Fruit fly (Drosophila melanogaster): ENCODE results near the gene Gr93c.

Gr93c gene

DNA sequence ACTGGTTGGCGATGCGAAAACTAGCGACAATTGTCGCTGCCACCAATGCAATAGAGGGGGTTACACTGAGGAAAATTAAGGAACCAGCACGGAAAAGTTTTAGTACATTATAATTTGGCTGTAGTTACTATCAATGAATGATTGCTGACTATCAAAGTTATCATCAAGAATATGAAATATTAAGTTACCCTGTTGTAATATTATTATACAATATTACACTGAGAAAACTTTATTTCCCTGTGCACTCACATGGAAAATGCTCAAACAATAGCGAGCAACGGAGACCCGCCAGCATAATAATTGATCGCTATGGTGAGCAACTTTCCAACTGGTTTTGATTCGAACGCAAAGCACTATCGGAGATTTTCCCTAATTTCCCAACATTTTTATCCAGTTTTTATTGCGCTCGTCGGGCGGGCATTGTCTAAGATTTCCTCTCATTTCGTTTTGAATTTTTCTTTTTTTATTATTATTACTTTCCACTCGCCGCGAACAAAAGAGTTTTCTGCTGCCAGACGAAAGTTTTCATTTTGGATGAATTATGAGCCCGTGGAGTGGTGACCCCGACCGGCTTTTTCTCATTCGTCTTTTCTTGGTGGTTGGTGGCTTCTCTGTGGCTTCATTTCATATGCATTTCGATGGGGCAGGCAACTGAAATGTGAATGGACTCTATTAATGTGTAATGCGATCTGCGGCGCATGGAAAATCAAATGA, 17.2 kb upstream of the Gr93c start (continued):
- no peak for TF ChIP-seq Rfx (GFP tag; IDR thresholded peaks at IDR 0.05)
- TF ChIP-seq Nf-YB (GFP tag; optimal IDR thresholded peaks at IDR 0.05): peak; percentile 65
- peak; percentile 90 for TF ChIP-seq CG17361 (GFP tag; IDR thresholded peaks at IDR 0.05)
- peak; percentile 49 for TF ChIP-seq sqz (GFP tag; optimal IDR thresholded peaks at IDR 0.05)
- no peak for TF ChIP-seq yki (optimal IDR thresholded peaks at IDR 0.05)
- peak; percentile 89 for TF ChIP-seq Ssrp (tag; optimal IDR thresholded peaks at IDR 0.05)
- TF ChIP-seq grn (GFP tag; optimal IDR thresholded peaks at IDR 0.05): no peak
- TF ChIP-seq mam (GFP tag; optimal IDR thresholded peaks at IDR 0.05): no peak
- TF ChIP-seq Kr (GFP tag; optimal IDR thresholded peaks at IDR 0.05): no peak
- TF ChIP-seq Sin3A (optimal IDR thresholded peaks at IDR 0.05): no peak
- peak in 1 of 2 experiments; percentile 74 for TF ChIP-seq Pdp1 (GFP tag; optimal IDR thresholded peaks at IDR 0.05)
- TF ChIP-seq wek (GFP tag; optimal IDR thresholded peaks at IDR 0.05): peak; percentile 80
- TF ChIP-seq CG13424 (tag; optimal IDR thresholded peaks at IDR 0.05): peak; percentile 87
- peak; percentile 81 for TF ChIP-seq gce (GFP tag; IDR thresholded peaks at IDR 0.05)
- TF ChIP-seq unpg (GFP tag; optimal IDR thresholded peaks at IDR 0.05): peak; percentile 95
- TF ChIP-seq CG15514 (GFP tag; optimal IDR thresholded peaks at IDR 0.05): no peak
- peak in 1 of 2 experiments; percentile 81 for TF ChIP-seq Eip74EF (GFP tag; optimal IDR thresholded peaks at IDR 0.05)
- TF ChIP-seq CG7372 (GFP tag; IDR thresholded peaks at IDR 0.05): peak; percentile 52; the same call in 1 of the 2 replicates
- no peak for TF ChIP-seq stwl (tag; optimal IDR thresholded peaks at IDR 0.05)
- TF ChIP-seq CG18476 (GFP tag; optimal IDR thresholded peaks at IDR 0.05): peak; percentile 31
- TF ChIP-seq CG6765 (GFP tag; optimal IDR thresholded peaks at IDR 0.05): no peak
- TF ChIP-seq grau (tag; optimal IDR thresholded peaks at IDR 0.05): peak; percentile 83
- peak; percentile 79 for TF ChIP-seq nerfin-1 (tag; optimal IDR thresholded peaks at IDR 0.05)
- peak; percentile 86 for TF ChIP-seq CG10979 (tag; optimal IDR thresholded peaks at IDR 0.05)
- TF ChIP-seq NK7.1 (GFP tag; optimal IDR thresholded peaks at IDR 0.05): no peak
- peak; percentile 85 for TF ChIP-seq phol (tag; optimal IDR thresholded peaks at IDR 0.05)
- peak; percentile 19 for TF ChIP-seq CTCF (GFP tag; optimal IDR thresholded peaks at IDR 0.05)
- TF ChIP-seq chm (GFP tag; IDR thresholded peaks at IDR 0.05): no peak; the same call in 1 of the 2 replicates
- TF ChIP-seq B-H1 (GFP tag; IDR thresholded peaks at IDR 0.05): no peak
- TF ChIP-seq CG11560 (tag; IDR thresholded peaks at IDR 0.05): no peak
- peak; percentile 86 for TF ChIP-seq ewg (GFP tag; optimal IDR thresholded peaks at IDR 0.05)
- peak; percentile 77 for TF ChIP-seq Hr3 (GFP tag; optimal IDR thresholded peaks at IDR 0.05)
- 0 out of 3 replicates have a peak, but pooled peaks have one; percentile 33 for TF ChIP-seq sr (GFP tag; IDR thresholded peaks at IDR 0.05)
- TF ChIP-seq trem (tag; optimal IDR thresholded peaks at IDR 0.05): peak; percentile 71
- no peak for TF ChIP-seq CG31388 (GFP tag; optimal IDR thresholded peaks at IDR 0.05)
- TF ChIP-seq insv (GFP tag; optimal IDR thresholded peaks at IDR 0.05): peak in 1 of 2 experiments; percentile 2
- no peak for TF ChIP-seq Dip2 (GFP tag; IDR thresholded peaks at IDR 0.05)
- TF ChIP-seq CG4730 (GFP tag; IDR thresholded peaks at IDR 0.05): peak; percentile 50; the same call in 1 of the 2 replicates
- TF ChIP-seq CG1832 (GFP tag; optimal IDR thresholded peaks at IDR 0.05): no peak
- peak; percentile 32; the same call in 1 of the 2 replicates for TF ChIP-seq CG4404 (GFP tag; IDR thresholded peaks at IDR 0.05)
- peak; percentile 65 for TF ChIP-seq CG6689 (GFP tag; IDR thresholded peaks at IDR 0.05)
- peak; percentile 43 for TF ChIP-seq CG12071 (GFP tag; optimal IDR thresholded peaks at IDR 0.05)
- peak; percentile 15 for TF ChIP-seq Atf-2 (GFP tag; optimal IDR thresholded peaks at IDR 0.05)
- peak; percentile 30 for TF ChIP-seq zen (tag; optimal IDR thresholded peaks at IDR 0.05)
- TF ChIP-seq disco-r (GFP tag; optimal IDR thresholded peaks at IDR 0.05): peak; percentile 47
- TF ChIP-seq fd64A (GFP tag; optimal IDR thresholded peaks at IDR 0.05): peak; percentile 72
- no peak for TF ChIP-seq Hmx (GFP tag; optimal IDR thresholded peaks at IDR 0.05)
- TF ChIP-seq Gug (GFP tag; IDR thresholded peaks at IDR 0.05): no peak; the same call in 3 of the 4 replicates
- no peak for TF ChIP-seq bbx (GFP tag; IDR thresholded peaks at IDR 0.05; ENCODE audit: partially characterized antibody)
- peak; percentile 65 for TF ChIP-seq Rx (GFP tag; IDR thresholded peaks at IDR 0.05)

Data from whole organism, embryonic.